Worm (Caenorhabditis elegans): ENCODE data around the gene osm-1.

DNA sequence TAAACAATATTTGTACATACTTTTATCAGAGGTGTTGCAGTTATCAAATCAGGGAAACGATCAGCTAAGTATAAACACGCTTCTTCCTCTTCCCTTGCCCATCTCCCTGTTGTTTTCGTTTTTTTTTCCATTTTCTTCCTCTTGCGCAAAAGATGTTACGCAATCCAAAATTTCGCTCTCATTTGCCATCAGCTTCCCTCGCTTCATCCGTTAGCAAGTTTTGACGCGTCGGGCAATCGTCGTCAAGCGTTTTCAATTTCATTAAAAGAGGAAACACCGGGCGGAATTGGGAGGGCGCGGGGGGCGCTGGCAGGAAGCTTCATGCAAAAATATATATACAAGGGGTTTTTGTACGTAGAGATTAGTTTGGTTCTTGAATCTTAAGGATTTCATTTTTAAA is 10.5 kb upstream of the osm-1 start:
- no peak for TF ChIP-seq nhr-42 (GFP tag; IDR thresholded peaks at IDR 0.05)
- no peak for TF ChIP-seq zag-1 (tag; optimal IDR thresholded peaks at IDR 0.05)
- no peak for TF ChIP-seq madf-9 (GFP tag; conservative IDR thresholded peaks at IDR 0.05)
- TF ChIP-seq ceh-44 (GFP tag; IDR thresholded peaks at IDR 0.05) = no peak
- no peak for TF ChIP-seq ama-1 (optimal IDR thresholded peaks at IDR 0.05)
- no peak for TF ChIP-seq fos-1 (tag; optimal IDR thresholded peaks at IDR 0.05)
